Fruit fly (Drosophila melanogaster): ENCODE measurements around the gene smog.

Gene smog

dm6 chr2L:4847191-4847853 is 5.3 kb upstream of the smog start, which contains the start of the genes mxt and CG11927 (continued):
- TF ChIP-seq slp2 (GFP tag; optimal IDR thresholded peaks at IDR 0.05) (no peak), CG32532 (GFP tag; IDR thresholded peaks at IDR 0.05) (peak; percentile 61), eve (GFP tag; optimal IDR thresholded peaks at IDR 0.05) (no peak), sens-2 (GFP tag; IDR thresholded peaks at IDR 0.05) (0 out of 2 replicates have a peak, but pooled peaks have one; percentile 7), gro (GFP tag; optimal IDR thresholded peaks at IDR 0.05) (no peak), unpg (GFP tag; optimal IDR thresholded peaks at IDR 0.05) (no peak), Aef1 (GFP tag; IDR thresholded peaks at IDR 0.05) (peak; percentile 20; the same call in 2 of the 3 replicates), CG12299 (tag; optimal IDR thresholded peaks at IDR 0.05) (no peak), D19B (GFP tag; optimal IDR thresholded peaks at IDR 0.05) (no peak), CG17802 (tag; optimal IDR thresholded peaks at IDR 0.05) (peak; percentile 61), CG13775 (GFP tag; optimal IDR thresholded peaks at IDR 0.05) (peak; percentile 59), h (optimal IDR thresholded peaks at IDR 0.05) (no peak), CG12659 (GFP tag; optimal IDR thresholded peaks at IDR 0.05) (peak; percentile 57)

DNA sequence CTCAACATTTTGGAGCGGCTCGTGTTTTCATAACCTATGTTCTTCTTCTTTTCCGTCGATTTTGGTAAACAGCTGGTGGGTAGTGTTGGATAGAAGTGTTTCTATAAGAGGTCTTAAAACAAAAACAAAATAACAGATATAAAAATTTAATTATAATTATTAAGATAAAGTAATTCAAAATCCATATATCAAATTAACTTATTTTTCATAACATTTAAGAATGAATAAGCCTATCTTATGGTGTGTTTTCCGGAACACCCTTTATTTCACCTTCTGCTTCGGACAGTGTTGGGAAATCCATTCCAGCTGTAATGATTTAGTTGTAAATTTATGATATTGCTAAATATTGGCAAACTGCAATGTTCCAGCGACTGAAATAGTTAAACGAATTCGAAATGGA is 2.3 kb upstream of the smog start, which contains the start of the genes mRpS2 and Mon1:
mRpS2 (minus strand) TSS at position 64 of the 400 bp plus-strand sequence.
Mon1 (plus strand) TSS at position 286 of the 400 bp plus-strand sequence.
- peak; percentile 85 for TF ChIP-seq Hsf (GFP tag; optimal IDR thresholded peaks at IDR 0.05)
- peak; percentile 57 for TF ChIP-seq CG4282 (GFP tag; optimal IDR thresholded peaks at IDR 0.05)
- peak; percentile 84 for TF ChIP-seq CG4854 (GFP tag; optimal IDR thresholded peaks at IDR 0.05)
- TF ChIP-seq HLHmδ (GFP tag; optimal IDR thresholded peaks at IDR 0.05) = no peak
- peak; percentile 85 for TF ChIP-seq CG2202 (tag; optimal IDR thresholded peaks at IDR 0.05)
- TF ChIP-seq chif (GFP tag; optimal IDR thresholded peaks at IDR 0.05) = peak; percentile 72 to 78
- TF ChIP-seq CG17568 (GFP tag; optimal IDR thresholded peaks at IDR 0.05) = peak; percentile 90
- peak; percentile 71 for TF ChIP-seq chm (GFP tag; IDR thresholded peaks at IDR 0.05)
- peak; percentile 89 for TF ChIP-seq dimm (GFP tag; IDR thresholded peaks at IDR 0.05)
- TF ChIP-seq sna (GFP tag; IDR thresholded peaks at IDR 0.05; ENCODE audit: partially characterized antibody) = no peak
- peak; percentile 96 for TF ChIP-seq CG4730 (GFP tag; IDR thresholded peaks at IDR 0.05)
- peak; percentile 78 for TF ChIP-seq Adf1 (GFP tag; IDR thresholded peaks at IDR 0.05)
- peak; percentile 87 for TF ChIP-seq Rx (GFP tag; IDR thresholded peaks at IDR 0.05)
- TF ChIP-seq MBD-R2 (GFP tag; IDR thresholded peaks at IDR 0.05) = peak; percentile 99
- TF ChIP-seq CG6175 (GFP tag; IDR thresholded peaks at IDR 0.05) = peak; percentile 93
- TF ChIP-seq CG14441 (GFP tag; IDR thresholded peaks at IDR 0.05) = peak; percentile 97
- peak; percentile 91 for TF ChIP-seq sug (tag; optimal IDR thresholded peaks at IDR 0.05)
- peak; percentile 98 for TF ChIP-seq CG17361 (GFP tag; IDR thresholded peaks at IDR 0.05)
- TF ChIP-seq Dfd (GFP tag; optimal IDR thresholded peaks at IDR 0.05) = no peak
- peak; percentile 58 for TF ChIP-seq gcm2 (GFP tag; optimal IDR thresholded peaks at IDR 0.05)
- peak; percentile 80 for TF ChIP-seq CG10321 (GFP tag; IDR thresholded peaks at IDR 0.05)
- TF ChIP-seq unpg (GFP tag; optimal IDR thresholded peaks at IDR 0.05) = peak; percentile 95
- peak; percentile 81 for TF ChIP-seq CG33557 (GFP tag; optimal IDR thresholded peaks at IDR 0.05)
- TF ChIP-seq CG16779 (GFP tag; IDR thresholded peaks at IDR 0.05) = 0 out of 2 replicates have a peak, but pooled peaks have one; percentile 63
- TF ChIP-seq shn (GFP tag; optimal IDR thresholded peaks at IDR 0.05) = peak; percentile 57
- peak; percentile 97 for TF ChIP-seq sens (GFP tag)
- TF ChIP-seq maf-S (GFP tag; optimal IDR thresholded peaks at IDR 0.05) = peak; percentile 82
- peak; percentile 92 for TF ChIP-seq bowl (GFP tag; IDR thresholded peaks at IDR 0.05)
- peak; percentile 83 for TF ChIP-seq ems (GFP tag; optimal IDR thresholded peaks at IDR 0.05)
- TF ChIP-seq HLH4C (GFP tag; IDR thresholded peaks at IDR 0.05; ENCODE audit: partially characterized antibody) = no peak
- TF ChIP-seq Dbx (GFP tag; IDR thresholded peaks at IDR 0.05) = peak; percentile 97
- peak; percentile 16 for TF ChIP-seq BEAF-32 (GFP tag; optimal IDR thresholded peaks at IDR 0.05)
- peak; percentile 93 for TF ChIP-seq cas (GFP tag; IDR thresholded peaks at IDR 0.05)
- TF ChIP-seq lov (optimal IDR thresholded peaks at IDR 0.05) = no peak
- TF ChIP-seq lov (GFP tag; IDR thresholded peaks at IDR 0.05) = peak; percentile 93
- peak; percentile 91 for TF ChIP-seq CG13123 (GFP tag; optimal IDR thresholded peaks at IDR 0.05)
- TF ChIP-seq Fer1 (GFP tag; optimal IDR thresholded peaks at IDR 0.05) = peak; percentile 96
- peak; percentile 96 for TF ChIP-seq CG14667 (GFP tag; IDR thresholded peaks at IDR 0.05)
- peak; percentile 86 for TF ChIP-seq D19A (tag; optimal IDR thresholded peaks at IDR 0.05)
